Fruit fly (Drosophila melanogaster) whole organism, pupa: ENCODE measurements around the gene nmdyn-D7.

Experiments used
- CG4496 ChIP-seq: fragments of 200-800 bp; sonication (Bioruptor generic); IDR thresholded peaks from 3 replicates; pipeline ENCODE4 v1.3.6; 2022; ENCODE audit warnings: missing biosample characterization, missing genetic modification characterization
- CG8301 ChIP-seq: fragments of 200-800 bp; sonication (Bioruptor generic); optimal IDR thresholded peaks from 2 replicates; lab custom pipeline; 2018; ENCODE audit warnings: missing biosample characterization, mild to moderate bottlenecking, missing genetic modification characterization
- Ets98B ChIP-seq: fragments of 200-800 bp; sonication (Bioruptor generic); IDR thresholded peaks from 2 replicates; pipeline ENCODE4 v1.3.6; 2022; ENCODE audit warnings: missing biosample characterization, missing genetic modification characterization
- Pif1B ChIP-seq: fragments of 200-800 bp; sonication (Bioruptor generic); optimal IDR thresholded peaks from 3 replicates; lab custom pipeline; 2016; ENCODE audit warnings: missing biosample characterization, missing genetic modification characterization
- Snoo ChIP-seq: fragments of 200-800 bp; sonication (Bioruptor generic); optimal IDR thresholded peaks from 3 replicates; lab custom pipeline; 2017; ENCODE audit warnings: missing biosample characterization, mild to moderate bottlenecking, missing genetic modification characterization, inconsistent platforms

dm6 chr3R:9630053-9630632 lies 49.6 kb upstream of the nmdyn-D7 start:
- TF ChIP-seq CG4496 (GFP tag; lab: Robert Waterston, UW) (no peak), Ets98B (GFP tag; lab: Robert Waterston, UW) (no peak), Pif1B (GFP tag; lab: Kevin White, UChicago) (no peak), Snoo (tag; lab: Kevin White, UChicago) (no peak), CG8301 (no peak)
